Worm (Caenorhabditis elegans) whole organism, late embryonic: ENCODE results near the gene str-38.

Experiments
- C38D4.7 ChIP-seq: fragments of 200-800 bp; sonication (Bioruptor generic); optimal IDR thresholded peaks from 2 replicates; lab custom pipeline; 2018; ENCODE audit warnings: mild to moderate bottlenecking, missing genetic modification characterization, moderate library complexity, missing compliant biosample characterization
- ceh-9 ChIP-seq: sonication (generic microtip); optimal IDR thresholded peaks from 2 replicates; lab custom pipeline; 2016; ENCODE audit warnings: mild to moderate bottlenecking, missing genetic modification characterization, inconsistent platforms, missing compliant biosample characterization
- fax-1 ChIP-seq: sonication (generic microtip); optimal IDR thresholded peaks from 2 replicates; lab custom pipeline; 2016; ENCODE audit warnings: missing genotype, missing genetic modification characterization, missing compliant biosample characterization
- fkh-10 ChIP-seq: fragments of 150-350 bp; optimal IDR thresholded peaks from 2 replicates; lab custom pipeline; 2014; ENCODE audit warnings: missing biosample characterization, missing genetic modification reagents, missing genetic modification characterization
- gmeb-2 ChIP-seq: sonication (generic microtip); optimal IDR thresholded peaks from 2 replicates; lab custom pipeline; 2016; ENCODE audit warnings: missing genetic modification characterization, inconsistent platforms, missing compliant biosample characterization
- hlh-15 ChIP-seq: sonication (generic microtip); optimal IDR thresholded peaks from 2 replicates; lab custom pipeline; 2016; ENCODE audit warnings: missing genetic modification characterization, missing compliant biosample characterization
- nhr-11 ChIP-seq: fragments of 150-350 bp; optimal IDR thresholded peaks from 2 replicates; lab custom pipeline; 2014; ENCODE audit warnings: missing biosample characterization, missing genetic modification characterization
- odd-2 ChIP-seq: sonication (generic microtip); optimal IDR thresholded peaks from 2 replicates; lab custom pipeline; 2017; ENCODE audit warnings: antibody characterized with exemption, mild to moderate bottlenecking, missing genetic modification characterization, missing compliant biosample characterization
- pha-4 ChIP-seq: fragments of 150-350 bp; optimal IDR thresholded peaks from 2 replicates; lab custom pipeline; 2018; ENCODE audit warnings: missing biosample characterization, missing genetic modification reagents, missing genetic modification characterization
- rnt-1 ChIP-seq: sonication (generic microtip); optimal IDR thresholded peaks from 2 replicates; lab custom pipeline; 2016; ENCODE audit warnings: missing genetic modification characterization, missing compliant biosample characterization
- unc-86 ChIP-seq: sonication (generic microtip); optimal IDR thresholded peaks from 2 replicates; lab custom pipeline; 2016; ENCODE audit warnings: missing genetic modification characterization, missing compliant biosample characterization
- ztf-16 ChIP-seq: sonication (generic microtip); optimal IDR thresholded peaks from 2 replicates; lab custom pipeline; 2017; ENCODE audit warnings: missing genetic modification characterization, missing compliant biosample characterization

DNA sequence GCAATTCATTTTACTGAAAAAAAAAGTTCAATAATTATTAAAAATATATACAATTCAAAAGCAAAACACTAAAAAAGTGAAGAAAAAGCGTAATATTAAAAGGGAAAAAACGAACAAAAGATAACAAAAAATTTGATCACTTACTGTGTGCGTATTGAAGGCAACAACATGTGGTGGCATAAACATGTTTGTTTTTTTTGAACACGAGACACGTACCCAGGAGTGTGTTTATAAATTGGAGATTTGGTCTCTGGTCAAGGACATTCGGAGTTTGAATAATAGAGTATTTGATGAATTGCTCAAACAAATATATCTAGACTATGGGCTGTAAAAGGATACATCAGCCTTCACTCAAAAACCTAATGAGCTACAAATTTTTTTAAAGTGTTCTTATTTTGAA, 16.5 kb downstream of the str-38 start:
- no peak for TF ChIP-seq odd-2
- no peak for TF ChIP-seq pha-4 (tag; lab: Kevin White, UChicago)
- no peak for TF ChIP-seq nhr-11 (tag; lab: Kevin White, UChicago)
- no peak for TF ChIP-seq fkh-10 (GFP tag; lab: Kevin White, UChicago)
- no peak for TF ChIP-seq rnt-1 (tag; lab: Kevin White, UChicago)
- TF ChIP-seq ztf-16 (tag; lab: Kevin White, UChicago): no peak
- no peak for TF ChIP-seq fax-1 (tag; lab: Kevin White, UChicago)
- no peak for TF ChIP-seq ceh-9
- TF ChIP-seq hlh-15 (tag; lab: Kevin White, UChicago): no peak
- TF ChIP-seq C38D4.7 (GFP tag; lab: Kevin White, UChicago): no peak
- TF ChIP-seq unc-86 (tag; lab: Kevin White, UChicago): no peak
- no peak for TF ChIP-seq gmeb-2 (tag; lab: Kevin White, UChicago)
